Fruit fly (Drosophila melanogaster) Kc167 (cell line): ENCODE data around the gene Notum.

Source experiments
- insv ChIP-seq: fragments of >200 bp; optimal IDR thresholded peaks from 3 replicates; lab custom pipeline; 2018; ENCODE audit warnings: missing external identifiers
- psq ChIP-seq: fragments of >200 bp; optimal IDR thresholded peaks from 2 replicates; lab custom pipeline; 2017; ENCODE audit warnings: missing external identifiers

DNA sequence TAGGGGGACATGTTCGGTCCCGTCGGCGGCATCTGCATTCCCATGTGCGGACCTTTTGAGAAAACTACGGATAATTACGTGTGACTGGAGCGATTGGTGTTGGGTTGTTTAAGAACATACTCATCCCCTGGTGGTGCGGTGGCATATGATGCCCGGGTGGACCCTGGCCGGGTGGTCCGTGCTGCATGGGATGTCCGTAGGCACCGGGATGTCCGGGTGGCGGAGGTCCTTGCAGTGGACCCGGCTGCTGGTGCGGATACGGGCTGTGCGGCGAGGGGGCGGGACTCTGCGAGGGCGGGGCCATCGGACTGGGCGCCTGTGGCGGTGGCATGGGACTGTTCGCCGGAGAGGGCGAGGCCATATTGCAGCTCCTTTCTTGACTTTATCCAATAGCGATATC, 41.1 kb upstream of the Notum start:
- TF ChIP-seq psq (lab: Kevin White, UChicago): no peak
- TF ChIP-seq insv (lab: Kevin White, UChicago): no peak
